Fruit fly (Drosophila melanogaster) whole organism, embryonic: ENCODE measurements around the gene trx.

Source experiments
- E2f2 ChIP-seq: fragments of 200-800 bp; sonication (Bioruptor generic); IDR thresholded peaks from 2 replicates; pipeline ENCODE4 v1.3.6; 2022; ENCODE audit warnings: missing biosample characterization, missing genetic modification characterization
- NFAT ChIP-seq: fragments of 200-800 bp; sonication (Bioruptor generic); IDR thresholded peaks from 2 replicates; pipeline ENCODE4 v1.3.6; 2022; ENCODE audit warnings: missing biosample characterization, missing genetic modification characterization

DNA sequence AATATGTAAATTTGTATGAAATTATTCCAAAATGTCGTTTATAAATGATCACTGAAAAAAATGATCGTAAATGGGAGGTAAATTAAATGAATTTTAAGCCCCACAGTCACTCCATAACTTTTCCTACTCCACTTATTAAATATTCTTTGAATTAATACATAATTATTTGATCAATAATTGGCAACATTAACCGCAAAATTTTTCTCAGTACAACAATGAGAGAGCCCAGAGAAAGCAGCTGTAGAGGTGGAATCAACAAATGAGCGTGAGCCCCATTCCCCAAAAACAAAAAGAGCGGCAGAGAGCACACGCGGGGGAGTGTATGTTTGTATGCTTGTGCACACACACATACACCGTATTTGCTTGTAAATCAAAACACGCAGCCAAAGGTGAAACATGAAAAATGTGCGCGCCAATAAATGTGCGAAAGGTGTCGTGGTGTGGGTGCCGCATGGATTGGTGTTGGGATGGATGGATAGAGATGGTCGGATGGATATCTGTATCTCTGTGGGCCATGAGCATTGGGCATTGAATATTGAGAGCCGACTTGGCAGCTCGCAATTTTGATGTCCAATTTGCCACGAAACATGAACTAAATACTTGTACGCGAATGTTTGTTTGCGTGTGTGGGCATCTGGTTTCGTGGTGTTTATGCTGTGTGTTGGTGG is 2.8 kb downstream of the trx start:
- TF ChIP-seq NFAT (no peak), E2f2 (GFP tag; lab: Robert Waterston, UW) (no peak)
